Worm (Caenorhabditis elegans) whole organism, young adult: ENCODE measurements around the gene Y59C2A.2.
A peak's percentile ranks its signal among the peaks of the same experiment; 100 is the strongest.

Experiments used
- B0019.2 ChIP-seq: fragments of 200-800 bp; sonication (Bioruptor generic); conservative IDR thresholded peaks from 2 replicates; pipeline ENCODE4 v1.3.6; 2022; ENCODE audit warnings: missing genetic modification reagents, missing genetic modification characterization, missing compliant biosample characterization
- D2030.7 ChIP-seq: fragments of 200-800 bp; sonication (Bioruptor generic); IDR thresholded peaks from 2 replicates; pipeline ENCODE4 v1.3.6; 2022; ENCODE audit warnings: missing genetic modification reagents, missing genetic modification characterization, missing compliant biosample characterization
- F33H1.4 ChIP-seq: fragments of 200-800 bp; sonication (Bioruptor generic); IDR thresholded peaks from 2 replicates; pipeline ENCODE4 v1.3.6; 2022; ENCODE audit warnings: missing genetic modification reagents, missing genetic modification characterization, missing compliant biosample characterization
- F49E8.2 ChIP-seq: sonication (generic microtip); optimal IDR thresholded peaks from 3 replicates; lab custom pipeline; 2017; ENCODE audit warnings: missing genetic modification characterization, mild to moderate bottlenecking, missing compliant biosample characterization, antibody characterized with exemption, moderate library complexity; ENCODE audit not compliant: insufficient read depth
- F55B11.4 ChIP-seq: sonication (generic microtip); optimal IDR thresholded peaks from 2 replicates; lab custom pipeline; 2016; ENCODE audit warnings: missing compliant biosample characterization, missing genetic modification characterization, borderline replicate concordance; ENCODE audit not compliant: insufficient read depth
- F57A8.1 ChIP-seq: fragments of 200-800 bp; sonication (Bioruptor generic); optimal IDR thresholded peaks from 2 replicates; lab custom pipeline; 2018; ENCODE audit warnings: mild to moderate bottlenecking, missing genetic modification characterization, moderate library complexity, missing compliant biosample characterization
- Y53G8AR.9 ChIP-seq: fragments of 200-800 bp; sonication (Bioruptor generic); conservative IDR thresholded peaks from 2 replicates; pipeline ENCODE4 v1.3.6; 2022; ENCODE audit warnings: missing genetic modification reagents, missing genetic modification characterization, missing compliant biosample characterization
- Y79H2A.3 ChIP-seq: fragments of 200-800 bp; sonication (Bioruptor generic); conservative IDR thresholded peaks from 2 replicates; pipeline ENCODE4 v1.3.6; 2022; ENCODE audit warnings: missing genetic modification reagents, missing genetic modification characterization, missing compliant biosample characterization
- aptf-3 ChIP-seq: fragments of 200-800 bp; sonication (Bioruptor generic); IDR thresholded peaks from 2 replicates; pipeline ENCODE4 v1.3.6; 2022; ENCODE audit warnings: missing genetic modification characterization, missing compliant biosample characterization
- attf-5 ChIP-seq: fragments of 200-800 bp; sonication (Bioruptor generic); optimal IDR thresholded peaks from 2 replicates; lab custom pipeline; 2018; ENCODE audit warnings: mild to moderate bottlenecking, missing genetic modification characterization, missing compliant biosample characterization
- bed-1 ChIP-seq: fragments of 200-800 bp; sonication (Bioruptor generic); IDR thresholded peaks from 2 replicates; pipeline ENCODE4 v1.3.6; 2022; ENCODE audit warnings: missing genetic modification reagents, missing genetic modification characterization, missing compliant biosample characterization
- ceh-100 ChIP-seq: fragments of 200-800 bp; sonication (Bioruptor generic); IDR thresholded peaks from 2 replicates; pipeline ENCODE4 v1.3.6; 2022; ENCODE audit warnings: missing genetic modification reagents, missing genetic modification characterization, missing compliant biosample characterization
- ceh-79 ChIP-seq: sonication (generic microtip); optimal IDR thresholded peaks from 2 replicates; lab custom pipeline; 2017; ENCODE audit warnings: mild to moderate bottlenecking, missing genetic modification characterization, missing compliant biosample characterization
- ceh-91 ChIP-seq: fragments of 200-800 bp; sonication (Bioruptor generic); IDR thresholded peaks from 2 replicates; pipeline ENCODE4 v1.3.6; 2022; ENCODE audit warnings: missing genetic modification reagents, missing genetic modification characterization, missing compliant biosample characterization
- efl-1 ChIP-seq: fragments of 150-350 bp; optimal IDR thresholded peaks from 2 replicates; lab custom pipeline; 2014; ENCODE audit warnings: missing biosample characterization, missing genetic modification reagents, missing genetic modification characterization
- ekl-4 ChIP-seq: fragments of 200-800 bp; sonication (Bioruptor generic); IDR thresholded peaks from 2 replicates; pipeline ENCODE4 v1.3.6; 2022; ENCODE audit warnings: missing genetic modification reagents, missing genetic modification characterization, missing compliant biosample characterization
- ets-4 ChIP-seq: fragments of 200-800 bp; sonication (Bioruptor generic); optimal IDR thresholded peaks from 2 replicates; lab custom pipeline; 2018; ENCODE audit warnings: mild to moderate bottlenecking, missing genetic modification characterization, missing compliant biosample characterization
- hlh-26 ChIP-seq: fragments of 200-800 bp; sonication (Bioruptor generic); conservative IDR thresholded peaks from 2 replicates; pipeline ENCODE4 v1.3.6; 2022; ENCODE audit warnings: missing genetic modification reagents, missing genetic modification characterization, missing compliant biosample characterization
- hmg-1.2 ChIP-seq: fragments of 200-800 bp; sonication (Bioruptor generic); IDR thresholded peaks from 2 replicates; pipeline ENCODE4 v1.3.6; 2022; ENCODE audit warnings: missing genetic modification reagents, missing genetic modification characterization, missing compliant biosample characterization
- hrde-1 ChIP-seq: sonication (generic microtip); optimal IDR thresholded peaks from 2 replicates; lab custom pipeline; 2016; ENCODE audit warnings: missing genetic modification characterization, mild to moderate bottlenecking, missing compliant biosample characterization, moderate library complexity, missing genotype, missing genetic modification reagents, borderline replicate concordance
- hsf-1 ChIP-seq: fragments of 200-800 bp; sonication (Bioruptor generic); IDR thresholded peaks from 2 replicates; pipeline ENCODE4 v1.3.6; 2022; ENCODE audit warnings: missing genetic modification reagents, missing genetic modification characterization, missing compliant biosample characterization
- lin-54 ChIP-seq: fragments of 200-800 bp; sonication (Bioruptor generic); optimal IDR thresholded peaks from 2 replicates; lab custom pipeline; 2018; ENCODE audit warnings: mild to moderate bottlenecking, missing genetic modification characterization, missing compliant biosample characterization
- lsl-1 ChIP-seq: fragments of 200-800 bp; sonication (Bioruptor generic); optimal IDR thresholded peaks from 2 replicates; lab custom pipeline; 2018; ENCODE audit warnings: mild to moderate bottlenecking, missing genetic modification characterization, moderate library complexity, missing compliant biosample characterization
- madf-6 ChIP-seq: fragments of 200-800 bp; sonication (Bioruptor generic); IDR thresholded peaks from 2 replicates; pipeline ENCODE4 v1.3.6; 2022; ENCODE audit warnings: missing genetic modification reagents, missing genetic modification characterization, missing compliant biosample characterization
- madf-8 ChIP-seq: fragments of 200-800 bp; sonication (Bioruptor generic); conservative IDR thresholded peaks from 2 replicates; pipeline ENCODE4 v1.3.6; 2022; ENCODE audit warnings: missing genetic modification reagents, missing genetic modification characterization, missing compliant biosample characterization
- mcd-1 ChIP-seq: fragments of 200-800 bp; sonication (Bioruptor generic); IDR thresholded peaks from 2 replicates; pipeline ENCODE4 v1.3.6; 2022; ENCODE audit warnings: missing genetic modification reagents, missing genetic modification characterization, missing compliant biosample characterization
- mes-4 ChIP-seq: sonication (generic microtip); optimal IDR thresholded peaks from 2 replicates; lab custom pipeline; 2016; ENCODE audit warnings: missing genotype, missing genetic modification characterization, missing compliant biosample characterization
- nfya-1 ChIP-seq: sonication (generic microtip); optimal IDR thresholded peaks from 2 replicates; lab custom pipeline; 2017; ENCODE audit warnings: antibody characterized with exemption, missing compliant biosample characterization, missing genetic modification characterization, borderline replicate concordance; ENCODE audit not compliant: insufficient read depth
- nhr-120 ChIP-seq: fragments of 200-800 bp; sonication (Bioruptor generic); IDR thresholded peaks from 2 replicates; pipeline ENCODE4 v1.3.6; 2022; ENCODE audit warnings: missing genetic modification characterization, missing compliant biosample characterization
- snpc-1.1 ChIP-seq: sonication (generic microtip); optimal IDR thresholded peaks from 2 replicates; lab custom pipeline; 2017; ENCODE audit warnings: missing genetic modification characterization, mild to moderate bottlenecking, missing compliant biosample characterization, antibody characterized with exemption, moderate library complexity, missing genotype, missing genetic modification reagents; ENCODE audit not compliant: insufficient read depth
- snpc-3.4 ChIP-seq: sonication (generic microtip); optimal IDR thresholded peaks from 2 replicates; lab custom pipeline; 2017; ENCODE audit warnings: missing genetic modification characterization, mild to moderate bottlenecking, missing compliant biosample characterization, antibody characterized with exemption, moderate library complexity, missing genotype, missing genetic modification reagents
- tlf-1 ChIP-seq: fragments of 200-800 bp; sonication (Bioruptor generic); optimal IDR thresholded peaks from 2 replicates; lab custom pipeline; 2018; ENCODE audit warnings: mild to moderate bottlenecking, missing genetic modification characterization, missing compliant biosample characterization
- xnd-1 ChIP-seq: sonication (generic microtip); optimal IDR thresholded peaks from 2 replicates; lab custom pipeline; 2016; ENCODE audit warnings: missing genotype, missing genetic modification reagents, missing genetic modification characterization, missing compliant biosample characterization
- zim-3 ChIP-seq: sonication (generic microtip); optimal IDR thresholded peaks from 2 replicates; lab custom pipeline; 2017; ENCODE audit warnings: mild to moderate bottlenecking, missing genetic modification characterization, moderate library complexity, missing compliant biosample characterization
- ztf-6 ChIP-seq: fragments of 200-800 bp; sonication (Bioruptor generic); IDR thresholded peaks from 2 replicates; pipeline ENCODE4 v1.3.6; 2022; ENCODE audit warnings: missing genetic modification reagents, missing genetic modification characterization, missing compliant biosample characterization

The Y59C2A.2 gene

ce11 chrII:2236352-2236751, 32.4 kb upstream of the Y59C2A.2 start:
- TF ChIP-seq Y53G8AR.9 (GFP tag; lab: Robert Waterston, UW) (no peak), F49E8.2 (no peak), B0019.2 (GFP tag; lab: Robert Waterston, UW) (no peak), tlf-1 (no peak), aptf-3 (GFP tag; lab: Robert Waterston, UW) (no peak), ztf-6 (GFP tag; lab: Robert Waterston, UW) (no peak), xnd-1 (tag; lab: Kevin White, UChicago) (no peak), snpc-1.1 (no peak)

ce11 chrII:2233240-2233639, 29.3 kb upstream of the Y59C2A.2 start, which contains the start of gene cct-3:
TSS of gene cct-3 (plus strand) at chrII:2233540.
- TF ChIP-seq hlh-26 (GFP tag; lab: Robert Waterston, UW): no peak
- TF ChIP-seq ekl-4 (GFP tag; lab: Robert Waterston, UW): no peak
- no peak for TF ChIP-seq attf-5

- TF ChIP-seq efl-1 (GFP tag; lab: Kevin White, UChicago) (peak; percentile 17), madf-6 (peak; percentile 68), mcd-1 (GFP tag; lab: Robert Waterston, UW) (0 out of 2 replicates have a peak, but pooled peaks have one; percentile 29), lsl-1 (GFP tag; lab: Kevin White, UChicago) (peak; percentile 73), hmg-1.2 (GFP tag; lab: Robert Waterston, UW) (peak; percentile 25; the same call in 1 of the 2 replicates), F33H1.4 (GFP tag; lab: Robert Waterston, UW) (peak; percentile 89), hsf-1 (peak; percentile 80), madf-8 (GFP tag; lab: Robert Waterston, UW) (peak; percentile 30; the same call in 1 of the 2 replicates), D2030.7 (GFP tag; lab: Robert Waterston, UW) (peak; percentile 52; the same call in 1 of the 2 replicates)
Measured at ce11 chrII:2232429-2232828, 28.5 kb upstream of the Y59C2A.2 start, which contains the start of gene F54A3.6. TSS of gene F54A3.6 (minus strand) at chrII:2232470.

ce11 chrII:2230368-2230767, 26.4 kb upstream of the Y59C2A.2 start:
- no peak for TF ChIP-seq F33H1.4 (GFP tag; lab: Robert Waterston, UW)
- no peak for TF ChIP-seq F55B11.4
- TF ChIP-seq lin-54 (GFP tag; lab: Kevin White, UChicago): no peak
- no peak for TF ChIP-seq zim-3 (tag; lab: Kevin White, UChicago)
- no peak for TF ChIP-seq nfya-1 (tag; lab: Kevin White, UChicago)
- TF ChIP-seq Y53G8AR.9 (GFP tag; lab: Robert Waterston, UW): no peak
- no peak for TF ChIP-seq nhr-120
- no peak for TF ChIP-seq hrde-1 (tag; lab: Kevin White, UChicago)
- TF ChIP-seq Y79H2A.3 (GFP tag; lab: Robert Waterston, UW): no peak
- TF ChIP-seq mcd-1 (GFP tag; lab: Robert Waterston, UW): no peak
- TF ChIP-seq mes-4 (tag; lab: Kevin White, UChicago): no peak
- TF ChIP-seq ceh-100: no peak
- TF ChIP-seq ceh-79 (tag; lab: Kevin White, UChicago): no peak
- no peak for TF ChIP-seq ets-4 (GFP tag; lab: Kevin White, UChicago)
- TF ChIP-seq snpc-3.4 (tag; lab: Kevin White, UChicago): no peak
- TF ChIP-seq ceh-91 (GFP tag; lab: Robert Waterston, UW): no peak
- no peak for TF ChIP-seq F57A8.1 (GFP tag; lab: Kevin White, UChicago)
- TF ChIP-seq bed-1 (GFP tag; lab: Robert Waterston, UW): no peak
- TF ChIP-seq, all 124 proteins: peak for 0
